Fruit fly (Drosophila melanogaster): Measurements from ENCODE around the gene zpg.

The zpg gene

DNA sequence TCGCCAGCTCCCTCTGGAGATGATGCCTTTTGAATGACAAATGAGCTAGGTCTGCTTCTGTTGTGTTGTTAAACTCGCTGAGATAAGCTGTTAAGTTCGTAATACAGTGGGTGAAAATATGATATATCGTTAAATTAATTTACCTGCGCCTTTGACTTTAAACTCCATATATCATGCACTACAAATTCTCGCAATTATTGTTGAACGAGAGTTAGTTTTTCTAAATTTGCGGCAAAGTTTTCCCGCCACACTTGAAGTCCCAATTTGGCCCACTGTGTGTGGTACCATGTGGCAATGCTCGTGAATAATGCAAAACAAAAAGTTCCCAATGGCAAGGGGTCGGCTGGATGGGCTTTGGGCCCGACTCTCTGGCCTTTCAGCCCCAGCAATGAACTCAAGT lies 29.1 kb downstream of the zpg start (continued):
- no peak for TF ChIP-seq CG31224 (GFP tag; IDR thresholded peaks at IDR 0.05)
- TF ChIP-seq CG8388 (GFP tag; optimal IDR thresholded peaks at IDR 0.05), result no peak
- TF ChIP-seq CG17912 (GFP tag; optimal IDR thresholded peaks at IDR 0.05), result no peak
- TF ChIP-seq CG7271 (tag; optimal IDR thresholded peaks at IDR 0.05), result no peak
- TF ChIP-seq cato (GFP tag; optimal IDR thresholded peaks at IDR 0.05; ENCODE audit: borderline replicate concordance), result peak; percentile 19
- TF ChIP-seq MTF-1 (GFP tag; optimal IDR thresholded peaks at IDR 0.05; ENCODE audit: borderline replicate concordance), result no peak
- TF ChIP-seq ind (GFP tag; optimal IDR thresholded peaks at IDR 0.05), result peak; percentile 61
- TF ChIP-seq CG4617 (GFP tag; optimal IDR thresholded peaks at IDR 0.05; ENCODE audit: borderline replicate concordance), result no peak
- TF ChIP-seq Abd-B (GFP tag; optimal IDR thresholded peaks at IDR 0.05), result peak; percentile 70
- TF ChIP-seq gcm2 (GFP tag; optimal IDR thresholded peaks at IDR 0.05), result no peak
- peak; percentile 38 for TF ChIP-seq CG5245 (GFP tag; optimal IDR thresholded peaks at IDR 0.05)
- peak; percentile 27 for TF ChIP-seq CG6854 (GFP tag; optimal IDR thresholded peaks at IDR 0.05)
- TF ChIP-seq Rfx (GFP tag; IDR thresholded peaks at IDR 0.05), result peak; percentile 77
- TF ChIP-seq CG31441 (GFP tag; IDR thresholded peaks at IDR 0.05), result peak; percentile 58
- no peak for TF ChIP-seq NFAT (GFP tag; IDR thresholded peaks at IDR 0.05)
- peak; percentile 27 for TF ChIP-seq Hr3 (GFP tag; optimal IDR thresholded peaks at IDR 0.05)
- TF ChIP-seq insv (GFP tag; optimal IDR thresholded peaks at IDR 0.05), result no peak
- TF ChIP-seq psq (GFP tag; optimal IDR thresholded peaks at IDR 0.05), result no peak
- TF ChIP-seq CG13287 (GFP tag; IDR thresholded peaks at IDR 0.05; ENCODE audit: partially characterized antibody), result no peak
- TF ChIP-seq so (GFP tag; IDR thresholded peaks at IDR 0.05), result peak; percentile 76; the same call in 2 of the 3 replicates
- peak; percentile 6 for TF ChIP-seq dm (GFP tag; optimal IDR thresholded peaks at IDR 0.05)
- no peak for TF ChIP-seq klu (GFP tag; IDR thresholded peaks at IDR 0.05)
- TF ChIP-seq NC2β (GFP tag; optimal IDR thresholded peaks at IDR 0.05), result no peak
- no peak for TF ChIP-seq CG9797 (GFP tag; optimal IDR thresholded peaks at IDR 0.05)
- no peak for TF ChIP-seq Dip3 (GFP tag; optimal IDR thresholded peaks at IDR 0.05)
- no peak for TF ChIP-seq cad (GFP tag; optimal IDR thresholded peaks at IDR 0.05)
- no peak for TF ChIP-seq lov (optimal IDR thresholded peaks at IDR 0.05)
- TF ChIP-seq lov (GFP tag; IDR thresholded peaks at IDR 0.05), result no peak
- peak; percentile 16 for TF ChIP-seq Camta (GFP tag; optimal IDR thresholded peaks at IDR 0.05)
- TF ChIP-seq HLH54F (GFP tag; optimal IDR thresholded peaks at IDR 0.05), result no peak
- peak; percentile 55; the same call in 1 of the 2 replicates for TF ChIP-seq CG1024 (GFP tag; IDR thresholded peaks at IDR 0.05)
- TF ChIP-seq CG12391 (tag; optimal IDR thresholded peaks at IDR 0.05), result no peak
- no peak for TF ChIP-seq fd64A (GFP tag; optimal IDR thresholded peaks at IDR 0.05)
- TF ChIP-seq Dad (GFP tag; optimal IDR thresholded peaks at IDR 0.05), result peak; percentile 13
- TF ChIP-seq CG16815 (GFP tag; optimal IDR thresholded peaks at IDR 0.05), result peak; percentile 1
- no peak for TF ChIP-seq CG2202 (tag; optimal IDR thresholded peaks at IDR 0.05)
- TF ChIP-seq CG17568 (GFP tag; optimal IDR thresholded peaks at IDR 0.05), result no peak
- peak; percentile 46 for TF ChIP-seq Hmr (GFP tag; optimal IDR thresholded peaks at IDR 0.05)
- TF ChIP-seq vvl (GFP tag; IDR thresholded peaks at IDR 0.05), result peak; percentile 86
- TF ChIP-seq yki (optimal IDR thresholded peaks at IDR 0.05), result no peak
- no peak for TF ChIP-seq CG3065 (GFP tag; optimal IDR thresholded peaks at IDR 0.05)
- TF ChIP-seq CG6175 (GFP tag; IDR thresholded peaks at IDR 0.05), result no peak
- no peak for TF ChIP-seq Bgb (GFP tag; IDR thresholded peaks at IDR 0.05; ENCODE audit: partially characterized antibody)
- peak; percentile 53 for TF ChIP-seq NfI (GFP tag; optimal IDR thresholded peaks at IDR 0.05)
- peak; percentile 45; the same call in 1 of the 3 replicates for TF ChIP-seq CG11456 (GFP tag; IDR thresholded peaks at IDR 0.05)
- peak; percentile 46 for TF ChIP-seq CG4820 (GFP tag; optimal IDR thresholded peaks at IDR 0.05)
- no peak for TF ChIP-seq Usf (GFP tag; optimal IDR thresholded peaks at IDR 0.05)
- TF ChIP-seq CG12071 (GFP tag; optimal IDR thresholded peaks at IDR 0.05), result peak; percentile 77
- TF ChIP-seq pzg (GFP tag; optimal IDR thresholded peaks at IDR 0.05), result no peak
- no peak for TF ChIP-seq TFAM (GFP tag; optimal IDR thresholded peaks at IDR 0.05)
- TF ChIP-seq Scr (GFP tag; IDR thresholded peaks at IDR 0.05; ENCODE audit: partially characterized antibody), result no peak
- no peak for TF ChIP-seq Dref (GFP tag; IDR thresholded peaks at IDR 0.05)

All from whole organism, embryonic.